Worm (Caenorhabditis elegans): Measurements from ENCODE around the gene H12I13.1.

The H12I13.1 gene

ce11 chrII:6097441-6097840 is 30.5 kb upstream of the H12I13.1 start, which contains the start of the genes tpp-2 and rbbp-5:
Gene tpp-2 (minus strand): TSS chrII:6097597.
Gene rbbp-5 (plus strand): TSS chrII:6097830.
- peak; percentile 44 for TF ChIP-seq ztf-18 (tag; optimal IDR thresholded peaks at IDR 0.05)
- TF ChIP-seq ztf-22 (GFP tag; optimal IDR thresholded peaks at IDR 0.05) = no peak
- TF ChIP-seq him-1 (tag; optimal IDR thresholded peaks at IDR 0.05) = peak; percentile 27
- TF ChIP-seq repo-1 (tag; optimal IDR thresholded peaks at IDR 0.05) = no peak
- no peak for TF ChIP-seq nfyb-1 (GFP tag; IDR thresholded peaks at IDR 0.05)
- TF ChIP-seq ccch-3 (GFP tag; optimal IDR thresholded peaks at IDR 0.05) = peak; percentile 4
- no peak for TF ChIP-seq cebp-1 (GFP tag; IDR thresholded peaks at IDR 0.05)
- no peak for TF ChIP-seq cebp-1 (tag; optimal IDR thresholded peaks at IDR 0.05)
- peak; percentile 18 for TF ChIP-seq snpc-3.4 (tag; optimal IDR thresholded peaks at IDR 0.05)
- peak; percentile 43; the same call in 1 of the 2 replicates for TF ChIP-seq madf-6 (GFP tag; IDR thresholded peaks at IDR 0.05)
- TF ChIP-seq attf-6 (GFP tag; IDR thresholded peaks at IDR 0.05) = no peak
- TF ChIP-seq lsl-1 (GFP tag; optimal IDR thresholded peaks at IDR 0.05) = peak; percentile 49
- TF ChIP-seq aptf-2 (GFP tag; conservative IDR thresholded peaks at IDR 0.05) = peak; percentile 55; the same call in 1 of the 2 replicates
- no peak for TF ChIP-seq dpff-1 (tag; optimal IDR thresholded peaks at IDR 0.05)
- TF ChIP-seq ceh-100 (GFP tag; IDR thresholded peaks at IDR 0.05) = 0 out of 2 replicates have a peak, but pooled peaks have one; percentile 24
- TF ChIP-seq hmg-1.2 (GFP tag; IDR thresholded peaks at IDR 0.05) = peak; percentile 25; the same call in 1 of the 2 replicates
- peak; percentile 27 for TF ChIP-seq snpc-1.3 (tag; optimal IDR thresholded peaks at IDR 0.05; ENCODE audit: insufficient read depth)
- 0 out of 2 replicates have a peak, but pooled peaks have one; percentile 31 for TF ChIP-seq ztf-25 (GFP tag; IDR thresholded peaks at IDR 0.05)
- TF ChIP-seq ceh-27 (GFP tag; optimal IDR thresholded peaks at IDR 0.05) = peak; percentile 72
- no peak for TF ChIP-seq F52B5.7 (tag; optimal IDR thresholded peaks at IDR 0.05)
- no peak for TF ChIP-seq hsf-1 (GFP tag; IDR thresholded peaks at IDR 0.05)
- TF ChIP-seq rec-8 (tag; optimal IDR thresholded peaks at IDR 0.05) = peak in 1 of 2 experiments; percentile 29
- peak; percentile 38 for TF ChIP-seq attf-5 (GFP tag; optimal IDR thresholded peaks at IDR 0.05)
- peak; percentile 81 for TF ChIP-seq F23B12.7 (tag; optimal IDR thresholded peaks at IDR 0.05; ENCODE audit: insufficient read depth)
- TF ChIP-seq Y67H2A.10 (GFP tag; conservative IDR thresholded peaks at IDR 0.05) = 0 out of 2 replicates have a peak, but pooled peaks have one; percentile 39
- TF ChIP-seq lin-40 (tag; optimal IDR thresholded peaks at IDR 0.05) = no peak
- peak; percentile 65 for TF ChIP-seq attf-3 (GFP tag; conservative IDR thresholded peaks at IDR 0.05)
- peak; percentile 70; the same call in 1 of the 2 replicates for TF ChIP-seq dox-1 (GFP tag; IDR thresholded peaks at IDR 0.05)
- TF ChIP-seq hrde-1 (tag; optimal IDR thresholded peaks at IDR 0.05; ENCODE audit: borderline replicate concordance) = no peak
- no peak for TF ChIP-seq ztf-28 (GFP tag; IDR thresholded peaks at IDR 0.05)
- TF ChIP-seq somi-1 (GFP tag; optimal IDR thresholded peaks at IDR 0.05) = no peak
- TF ChIP-seq madf-8 (GFP tag; conservative IDR thresholded peaks at IDR 0.05) = peak; percentile 48
- TF ChIP-seq mcd-1 (GFP tag; IDR thresholded peaks at IDR 0.05) = no peak; the same call in 1 of the 2 replicates
- no peak for TF ChIP-seq lin-54 (GFP tag; optimal IDR thresholded peaks at IDR 0.05)
- TF ChIP-seq bed-2 (GFP tag; IDR thresholded peaks at IDR 0.05) = 0 out of 2 replicates have a peak, but pooled peaks have one; percentile 15
- no peak for TF ChIP-seq xnd-1 (tag; optimal IDR thresholded peaks at IDR 0.05)
- peak; percentile 81 for TF ChIP-seq ZK185.1 (tag; optimal IDR thresholded peaks at IDR 0.05; ENCODE audit: poor library complexity, severe bottlenecking)
- TF ChIP-seq snpc-4 (GFP tag; optimal IDR thresholded peaks at IDR 0.05) = no peak
- TF ChIP-seq snpc-4 (tag; optimal IDR thresholded peaks at IDR 0.05) = peak in 1 of 4 experiments; percentile 49
- peak; percentile 32; the same call in 1 of the 2 replicates for TF ChIP-seq D2030.7 (GFP tag; IDR thresholded peaks at IDR 0.05)
- TF ChIP-seq egrh-3 (GFP tag; IDR thresholded peaks at IDR 0.05) = no peak
- no peak for TF ChIP-seq pha-4 (tag; optimal IDR thresholded peaks at IDR 0.05)
- peak; percentile 55 for TF ChIP-seq unc-130 (GFP tag; optimal IDR thresholded peaks at IDR 0.05)
- TF ChIP-seq ceh-79 (tag; optimal IDR thresholded peaks at IDR 0.05) = no peak

All from whole organism, young adult.